Fruit fly (Drosophila melanogaster): ENCODE measurements around the gene Ald2.

DNA sequence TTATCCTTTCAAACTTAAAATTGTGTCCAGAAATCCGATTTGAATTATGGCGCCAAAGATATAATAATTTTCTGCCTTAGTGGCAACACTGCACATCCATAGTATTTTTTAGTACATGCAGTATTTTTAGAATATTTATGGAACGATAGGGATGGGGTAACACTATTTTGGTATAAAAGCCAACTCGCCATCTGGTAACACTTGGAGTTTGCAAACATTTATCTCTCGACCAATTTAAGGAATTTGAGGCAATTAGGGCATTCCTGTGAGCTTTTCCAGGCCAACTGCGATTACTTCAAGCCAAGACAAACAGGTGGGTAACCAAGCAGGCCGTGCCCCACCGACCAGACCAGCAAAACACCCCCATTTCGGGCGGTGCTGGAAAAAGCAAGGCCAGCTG lies 38.5 kb downstream of the Ald2 start, which contains the start of gene CG5447:
- no peak for TF ChIP-seq psq (optimal IDR thresholded peaks at IDR 0.05)
- no peak for TF ChIP-seq CG8478 (optimal IDR thresholded peaks at IDR 0.05)
- TF ChIP-seq usp (GFP tag; optimal IDR thresholded peaks at IDR 0.05): no peak

Measured in whole organism.